Fruit fly (Drosophila melanogaster) whole organism, embryonic: ENCODE measurements around the gene Ire1.

Source experiments
- ATbp ChIP-seq: fragments of 200-800 bp; sonication (Bioruptor generic); optimal IDR thresholded peaks from 2 replicates; lab custom pipeline; 2017; ENCODE audit warnings: missing biosample characterization, mild to moderate bottlenecking, missing genetic modification characterization, missing genetic modification reagents
- Asciz ChIP-seq: fragments of 200-800 bp; sonication (Bioruptor generic); optimal IDR thresholded peaks from 2 replicates; lab custom pipeline; 2017; ENCODE audit warnings: missing biosample characterization, mild to moderate bottlenecking, missing genetic modification characterization, missing genetic modification reagents
- Atf6 ChIP-seq: fragments of 200-800 bp; sonication (Bioruptor generic); IDR thresholded peaks from 2 replicates; pipeline ENCODE4 v1.3.6; 2022; ENCODE audit warnings: missing biosample characterization, missing genetic modification characterization
- Awh ChIP-seq: fragments of 200-800 bp; sonication (Bioruptor generic); IDR thresholded peaks from 2 replicates; pipeline ENCODE4, ENCODE4 v1.3.6; 2022; ENCODE audit warnings: missing biosample characterization, missing genetic modification characterization
- BEAF-32 ChIP-seq: fragments of 200-800 bp; sonication (Bioruptor generic); optimal IDR thresholded peaks from 3 replicates; lab custom pipeline; 2017; ENCODE audit warnings: missing biosample characterization, missing genetic modification characterization, mild to moderate bottlenecking, moderate library complexity, missing genetic modification reagents
- CG10321 ChIP-seq: fragments of 200-800 bp; sonication (Bioruptor generic); IDR thresholded peaks from 2 replicates; pipeline ENCODE4 v1.3.6; 2022; ENCODE audit warnings: missing biosample characterization, missing genetic modification characterization
- CG10654 ChIP-seq: fragments of 200-800 bp; sonication (Bioruptor generic); optimal IDR thresholded peaks from 2 replicates; lab custom pipeline; 2016; ENCODE audit warnings: missing biosample characterization, missing genetic modification characterization
- CG11504 ChIP-seq: fragments of 200-800 bp; sonication (Bioruptor generic); optimal IDR thresholded peaks from 3 replicates; lab custom pipeline; 2019; ENCODE audit warnings: missing biosample characterization, mild to moderate bottlenecking, missing genetic modification characterization, moderate library complexity
- CG12236 ChIP-seq: fragments of 200-800 bp; sonication (Bioruptor generic); optimal IDR thresholded peaks from 2 replicates; lab custom pipeline; 2016; ENCODE audit warnings: missing biosample characterization, missing genetic modification characterization
- CG13123 ChIP-seq: fragments of 200-800 bp; sonication (Bioruptor generic); optimal IDR thresholded peaks from 2 replicates; lab custom pipeline; 2016; ENCODE audit warnings: missing biosample characterization, missing genetic modification characterization
- CG13424 ChIP-seq: fragments of 200-800 bp; sonication (Bioruptor generic); optimal IDR thresholded peaks from 2 replicates; lab custom pipeline; 2019; ENCODE audit warnings: missing biosample characterization, mild to moderate bottlenecking, missing genetic modification characterization, moderate library complexity
- CG14441 ChIP-seq: fragments of 200-800 bp; sonication (Bioruptor generic); IDR thresholded peaks from 2 replicates; pipeline ENCODE4 v1.3.6; 2022; ENCODE audit warnings: missing biosample characterization, missing genetic modification characterization
- CG15269 ChIP-seq: fragments of 200-800 bp; sonication (Bioruptor generic); optimal IDR thresholded peaks from 2 replicates; lab custom pipeline; 2018; ENCODE audit warnings: missing biosample characterization, mild to moderate bottlenecking, missing genetic modification characterization, moderate library complexity
- CG1603 ChIP-seq: fragments of 200-800 bp; sonication (Bioruptor generic); optimal IDR thresholded peaks from 2 replicates; lab custom pipeline; 2019; ENCODE audit warnings: missing biosample characterization, mild to moderate bottlenecking, missing genetic modification characterization, moderate library complexity
- CG1647 ChIP-seq: fragments of 200-800 bp; sonication (Bioruptor generic); optimal IDR thresholded peaks from 3 replicates; lab custom pipeline; 2016; ENCODE audit warnings: missing biosample characterization, missing genetic modification characterization
- CG18764 ChIP-seq: fragments of 200-800 bp; sonication (Bioruptor generic); optimal IDR thresholded peaks from 3 replicates; lab custom pipeline; 2016; ENCODE audit warnings: missing biosample characterization, missing genetic modification characterization
- CG2120 ChIP-seq: fragments of 200-800 bp; sonication (Bioruptor generic); optimal IDR thresholded peaks from 3 replicates; lab custom pipeline; 2016; ENCODE audit warnings: missing biosample characterization, missing genetic modification characterization
- CG30431 ChIP-seq: fragments of 200-800 bp; sonication (Bioruptor generic); optimal IDR thresholded peaks from 2 replicates; lab custom pipeline; 2017; ENCODE audit warnings: missing biosample characterization, missing genetic modification characterization
- CG31388 ChIP-seq: fragments of 200-800 bp; sonication (Bioruptor generic); optimal IDR thresholded peaks from 2 replicates; lab custom pipeline; 2016; ENCODE audit warnings: missing biosample characterization, missing genetic modification characterization
- CG3281 ChIP-seq: fragments of 200-800 bp; sonication (Bioruptor generic); optimal IDR thresholded peaks from 3 replicates; lab custom pipeline; 2017; ENCODE audit warnings: missing biosample characterization, mild to moderate bottlenecking, missing genetic modification characterization
- CG42726 ChIP-seq: fragments of 200-800 bp; sonication (Bioruptor generic); IDR thresholded peaks from 2 replicates; pipeline ENCODE4 v1.3.6; 2022; ENCODE audit warnings: missing biosample characterization, missing genetic modification characterization; ENCODE audit not compliant: partially characterized antibody
- CG4360 ChIP-seq: fragments of 200-800 bp; sonication (Bioruptor generic); IDR thresholded peaks from 2 replicates; pipeline ENCODE4 v1.3.6; 2022; ENCODE audit warnings: missing biosample characterization, missing genetic modification characterization
- CG4424 ChIP-seq: fragments of 200-800 bp; sonication (Bioruptor generic); optimal IDR thresholded peaks from 3 replicates; lab custom pipeline; 2016; ENCODE audit warnings: missing biosample characterization, missing genetic modification characterization
- CG4707 ChIP-seq: fragments of 200-800 bp; sonication (Bioruptor generic); optimal IDR thresholded peaks from 2 replicates; lab custom pipeline; 2018; ENCODE audit warnings: missing biosample characterization, mild to moderate bottlenecking, missing genetic modification characterization, moderate library complexity
- CG5245 ChIP-seq: fragments of 200-800 bp; sonication (Bioruptor generic); optimal IDR thresholded peaks from 3 replicates; lab custom pipeline; 2016; ENCODE audit warnings: missing biosample characterization, missing genetic modification characterization
- CG7271 ChIP-seq: fragments of 200-800 bp; sonication (Bioruptor generic); optimal IDR thresholded peaks from 2 replicates; lab custom pipeline; 2018; ENCODE audit warnings: missing biosample characterization, mild to moderate bottlenecking, missing genetic modification characterization, moderate library complexity
- Dip3 ChIP-seq: fragments of 200-800 bp; sonication (Bioruptor generic); optimal IDR thresholded peaks from 3 replicates; lab custom pipeline; 2016; ENCODE audit warnings: missing biosample characterization, missing genetic modification characterization
- E2f2 ChIP-seq: fragments of 200-800 bp; sonication (Bioruptor generic); IDR thresholded peaks from 2 replicates; pipeline ENCODE4 v1.3.6; 2022; ENCODE audit warnings: missing biosample characterization, missing genetic modification characterization
- GATAe ChIP-seq: fragments of 200-800 bp; sonication (Bioruptor generic); conservative IDR thresholded peaks from 2 replicates; pipeline ENCODE4 v1.3.6; 2022; ENCODE audit warnings: missing biosample characterization, missing genetic modification characterization
- Gsc ChIP-seq: fragments of 200-800 bp; sonication (Bioruptor generic); IDR thresholded peaks from 2 replicates; pipeline ENCODE4 v1.3.6; 2022; ENCODE audit warnings: missing biosample characterization, missing genetic modification characterization
- H2.0 ChIP-seq: fragments of 200-800 bp; sonication (Bioruptor generic); IDR thresholded peaks from 2 replicates; pipeline ENCODE4 v1.3.6; 2022; ENCODE audit warnings: missing biosample characterization, missing genetic modification characterization
- HLH4C ChIP-seq: fragments of 200-800 bp; sonication (Bioruptor generic); IDR thresholded peaks from 3 replicates; pipeline ENCODE4 v1.3.6; 2022; ENCODE audit warnings: missing biosample characterization, missing genetic modification characterization; ENCODE audit not compliant: partially characterized antibody
- HLH54F ChIP-seq: fragments of 200-800 bp; sonication (Bioruptor generic); optimal IDR thresholded peaks from 3 replicates; lab custom pipeline; 2016; ENCODE audit warnings: missing biosample characterization, missing genetic modification characterization
- Hr51 ChIP-seq, 2 experiments: fragments of 200-800 bp; sonication (Bioruptor generic); optimal IDR thresholded peaks; 2 replicates in 1 of 2; 3 replicates in 1 of 2; lab custom pipeline; 2016 to 2018; ENCODE audit warnings: missing biosample characterization in 2 of 2, missing genetic modification characterization in 2 of 2, mild to moderate bottlenecking in 1 of 2, moderate library complexity in 1 of 2
- Med ChIP-seq: fragments of 200-800 bp; sonication (Bioruptor generic); peaks from one replicate; lab custom pipeline; 2016; ENCODE audit warnings: missing biosample characterization, missing genetic modification characterization, mild to moderate bottlenecking, inconsistent platforms, moderate library complexity
- Mrtf ChIP-seq: fragments of 200-800 bp; sonication (Bioruptor generic); IDR thresholded peaks from 3 replicates; pipeline ENCODE4 v1.3.6; 2022; ENCODE audit warnings: missing biosample characterization, missing genetic modification characterization
- az2 ChIP-seq: fragments of 200-800 bp; sonication (Bioruptor generic); optimal IDR thresholded peaks from 3 replicates; lab custom pipeline; 2016; ENCODE audit warnings: missing biosample characterization, missing genetic modification characterization
- bcd ChIP-seq: fragments of 200-800 bp; sonication (Bioruptor generic); optimal IDR thresholded peaks from 2 replicates; lab custom pipeline; 2017; ENCODE audit warnings: missing biosample characterization, mild to moderate bottlenecking, missing genetic modification characterization
- cad ChIP-seq: fragments of >200 bp; optimal IDR thresholded peaks from 2 replicates; lab custom pipeline; 2017; ENCODE audit warnings: missing biosample characterization, missing genetic modification characterization
- caup ChIP-seq: fragments of 200-800 bp; sonication (Bioruptor generic); optimal IDR thresholded peaks from 3 replicates; lab custom pipeline; 2017; ENCODE audit warnings: missing biosample characterization, mild to moderate bottlenecking, missing genetic modification characterization, moderate library complexity; ENCODE audit not compliant: severe bottlenecking
- dysf ChIP-seq: fragments of 200-800 bp; sonication (Bioruptor generic); IDR thresholded peaks from 3 replicates; pipeline ENCODE4 v1.3.6; 2022; ENCODE audit warnings: missing biosample characterization, missing genetic modification characterization
- fd3F ChIP-seq: fragments of 200-800 bp; sonication (Bioruptor generic); optimal IDR thresholded peaks from 2 replicates; lab custom pipeline; 2018; ENCODE audit warnings: missing biosample characterization, mild to moderate bottlenecking, missing genetic modification characterization, moderate library complexity
- fd96Cb ChIP-seq: fragments of 200-800 bp; sonication (Bioruptor generic); optimal IDR thresholded peaks from 2 replicates; lab custom pipeline; 2018; ENCODE audit warnings: missing biosample characterization, mild to moderate bottlenecking, missing genetic modification characterization, moderate library complexity
- gce ChIP-seq: fragments of 200-800 bp; sonication (Bioruptor generic); IDR thresholded peaks from 3 replicates; pipeline ENCODE4 v1.3.6; 2022; ENCODE audit warnings: missing biosample characterization, missing genetic modification characterization
- kay ChIP-seq: fragments of 200-800 bp; sonication (Bioruptor generic); optimal IDR thresholded peaks from 2 replicates; lab custom pipeline; 2016; ENCODE audit warnings: missing biosample characterization, missing genetic modification characterization
- psq ChIP-seq: fragments of 200-800 bp; sonication (Bioruptor generic); optimal IDR thresholded peaks from 2 replicates; lab custom pipeline; 2017; ENCODE audit warnings: missing biosample characterization, missing genetic modification characterization
- pzg ChIP-seq: fragments of 200-800 bp; sonication (Bioruptor generic); optimal IDR thresholded peaks from 3 replicates; lab custom pipeline; 2018; ENCODE audit warnings: missing biosample characterization, mild to moderate bottlenecking, missing genetic modification characterization, moderate library complexity
- sens-2 ChIP-seq: fragments of 200-800 bp; sonication (Bioruptor generic); IDR thresholded peaks from 2 replicates; pipeline ENCODE4 v1.3.6; 2022; ENCODE audit warnings: missing biosample characterization, missing genetic modification characterization
- slbo ChIP-seq: fragments of 200-800 bp; sonication (Bioruptor generic); IDR thresholded peaks from 2 replicates; pipeline ENCODE4 v1.3.6; 2022; ENCODE audit warnings: missing biosample characterization, missing genetic modification characterization
- stc ChIP-seq: fragments of 200-800 bp; sonication (Bioruptor generic); IDR thresholded peaks from 2 replicates; pipeline ENCODE4 v1.3.6; 2022; ENCODE audit warnings: missing biosample characterization, missing genetic modification characterization
- tna ChIP-seq: fragments of 200-800 bp; sonication (Bioruptor generic); IDR thresholded peaks from 2 replicates; pipeline ENCODE4 v1.3.6; 2022; ENCODE audit warnings: missing biosample characterization, missing genetic modification characterization; ENCODE audit not compliant: partially characterized antibody

Gene Ire1

DNA sequence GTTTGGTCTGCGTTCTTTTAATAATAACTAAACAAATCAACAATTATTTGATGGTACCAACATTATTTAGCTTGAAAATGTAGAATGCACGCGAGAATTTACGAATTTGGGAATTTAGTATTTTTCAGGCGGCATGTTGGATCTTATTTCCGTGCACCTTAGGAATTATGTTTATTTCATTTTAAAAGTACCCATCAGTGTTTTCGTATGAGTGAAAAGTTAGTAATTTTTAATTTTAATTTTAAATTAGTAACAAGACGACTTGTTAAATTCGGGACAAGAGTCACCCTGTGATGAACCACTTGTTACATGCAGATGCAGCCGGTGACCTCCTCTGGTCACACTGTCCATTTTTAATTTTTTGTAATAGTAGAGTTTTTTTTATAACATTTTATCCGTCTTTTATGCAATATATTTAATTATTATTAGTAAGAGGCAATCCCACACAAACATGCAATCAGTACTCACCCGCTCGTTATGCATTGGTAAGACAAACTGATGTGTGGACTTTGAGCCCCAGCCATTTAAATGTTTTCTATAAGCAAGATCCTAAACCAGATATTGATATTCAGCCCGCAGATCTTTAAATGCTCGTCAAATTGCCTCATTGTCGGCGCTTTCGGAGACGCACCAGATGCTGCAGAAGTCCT is 16.5 kb upstream of the Ire1 start, which contains the start of the genes CG17186 and Arc42 (continued):
- TF ChIP-seq CG1603, result peak; percentile 12
- no peak for TF ChIP-seq kay (GFP tag; lab: Kevin White, UChicago)
- no peak for TF ChIP-seq H2.0 (GFP tag; lab: Robert Waterston, UW)
- TF ChIP-seq Awh (GFP tag; lab: Robert Waterston, UW), result no peak
- peak; percentile 30 for TF ChIP-seq CG11504 (tag; lab: Kevin White, UChicago)
- TF ChIP-seq psq (GFP tag; lab: Kevin White, UChicago), result no peak
- no peak for TF ChIP-seq CG10321 (GFP tag; lab: Robert Waterston, UW)
- no peak for TF ChIP-seq Mrtf (GFP tag; lab: Robert Waterston, UW)
- no peak for TF ChIP-seq CG1647 (GFP tag; lab: Kevin White, UChicago)
- no peak for TF ChIP-seq fd3F (GFP tag; lab: Kevin White, UChicago)
- TF ChIP-seq Gsc (GFP tag; lab: Robert Waterston, UW), result no peak
- no peak for TF ChIP-seq CG31388 (GFP tag; lab: Kevin White, UChicago)
- TF ChIP-seq cad (GFP tag; lab: Kevin White, UChicago), result no peak
- TF ChIP-seq CG7271 (tag; lab: Kevin White, UChicago), result no peak
- TF ChIP-seq fd96Cb, result no peak
- peak; percentile 14 for TF ChIP-seq CG18764 (GFP tag; lab: Kevin White, UChicago)
- TF ChIP-seq ATbp (GFP tag; lab: Kevin White, UChicago), result no peak
- peak; percentile 84 for TF ChIP-seq Med
- TF ChIP-seq CG13424 (tag; lab: Kevin White, UChicago), result peak; percentile 43
- TF ChIP-seq Asciz, result no peak
- peak; percentile 11 for TF ChIP-seq Dip3 (GFP tag; lab: Kevin White, UChicago)
- TF ChIP-seq CG13123, result peak; percentile 11
- no peak for TF ChIP-seq CG30431 (GFP tag; lab: Kevin White, UChicago)
- peak; percentile 44 for TF ChIP-seq BEAF-32
- TF ChIP-seq bcd (GFP tag; lab: Kevin White, UChicago), result no peak
- no peak for TF ChIP-seq CG4707 (GFP tag; lab: Kevin White, UChicago)
- no peak for TF ChIP-seq CG3281
- TF ChIP-seq az2, result peak; percentile 3
- no peak for TF ChIP-seq CG5245 (GFP tag; lab: Kevin White, UChicago)
- TF ChIP-seq caup (GFP tag; lab: Kevin White, UChicago), result no peak
- no peak for TF ChIP-seq tna
- TF ChIP-seq CG15269, result no peak
- TF ChIP-seq GATAe (GFP tag; lab: Robert Waterston, UW), result no peak
- TF ChIP-seq CG14441 (GFP tag; lab: Robert Waterston, UW), result no peak
- peak; percentile 46 for TF ChIP-seq CG2120 (GFP tag; lab: Kevin White, UChicago)
- no peak for TF ChIP-seq stc
- no peak for TF ChIP-seq HLH4C (GFP tag; lab: Robert Waterston, UW)
- peak; percentile 28 for TF ChIP-seq CG10654 (GFP tag; lab: Kevin White, UChicago)
- TF ChIP-seq E2f2 (GFP tag; lab: Robert Waterston, UW), result peak; percentile 80; the same call in 1 of the 2 replicates
- TF ChIP-seq gce (GFP tag; lab: Robert Waterston, UW), result no peak
- no peak for TF ChIP-seq CG4360 (GFP tag; lab: Robert Waterston, UW)
- no peak for TF ChIP-seq sens-2
- peak in 1 of 2 experiments; percentile 1 for TF ChIP-seq Hr51 (GFP tag; optimal IDR thresholded peaks at IDR 0.05; lab: Kevin White, UChicago)
- TF ChIP-seq Atf6, result no peak
- peak; percentile 27 for TF ChIP-seq CG4424 (GFP tag; lab: Kevin White, UChicago)
- TF ChIP-seq pzg (GFP tag; lab: Kevin White, UChicago), result peak; percentile 71
- no peak for TF ChIP-seq HLH54F
- TF ChIP-seq CG12236 (GFP tag; lab: Kevin White, UChicago), result no peak
- no peak for TF ChIP-seq CG42726
- TF ChIP-seq dysf (GFP tag; lab: Robert Waterston, UW), result no peak
- TF ChIP-seq slbo, result no peak
